Fruit fly (Drosophila melanogaster): ENCODE data around the gene CG44325.

The CG44325 gene

dm6 chrX:9086702-9087179 is 8.4 kb upstream of the CG44325 start, which contains the start of gene CG32706:
TSS of gene CG32706 (plus strand) at chrX:9087129.
- TF ChIP-seq Bgb (GFP tag; IDR thresholded peaks at IDR 0.05; ENCODE audit: partially characterized antibody), result peak; percentile 54; the same call in 1 of the 2 replicates
- TF ChIP-seq bbx (GFP tag; IDR thresholded peaks at IDR 0.05; ENCODE audit: partially characterized antibody), result peak; percentile 52; the same call in 1 of the 2 replicates
- peak; percentile 32; the same call in 1 of the 2 replicates for TF ChIP-seq inv (GFP tag; IDR thresholded peaks at IDR 0.05; ENCODE audit: partially characterized antibody)
- TF ChIP-seq E2f2 (GFP tag; IDR thresholded peaks at IDR 0.05), result peak; percentile 78
- TF ChIP-seq Scr (GFP tag; IDR thresholded peaks at IDR 0.05; ENCODE audit: partially characterized antibody), result peak; percentile 58
- peak; percentile 72 for TF ChIP-seq HLH4C (GFP tag; IDR thresholded peaks at IDR 0.05; ENCODE audit: partially characterized antibody)
- 0 out of 3 replicates have a peak, but pooled peaks have one; percentile 9 for TF ChIP-seq row (GFP tag; IDR thresholded peaks at IDR 0.05)
- TF ChIP-seq CG13287 (GFP tag; IDR thresholded peaks at IDR 0.05; ENCODE audit: partially characterized antibody), result peak; percentile 53
- TF ChIP-seq amos (GFP tag; IDR thresholded peaks at IDR 0.05; ENCODE audit: partially characterized antibody), result peak; percentile 38; the same call in 1 of the 2 replicates
- peak; percentile 54; the same call in 2 of the 3 replicates for TF ChIP-seq Opbp (GFP tag; IDR thresholded peaks at IDR 0.05; ENCODE audit: partially characterized antibody)
- TF ChIP-seq vnd (GFP tag; IDR thresholded peaks at IDR 0.05; ENCODE audit: partially characterized antibody), result peak; percentile 51; the same call in 1 of the 3 replicates
- peak; percentile 41; the same call in 1 of the 3 replicates for TF ChIP-seq CG14860 (GFP tag; IDR thresholded peaks at IDR 0.05; ENCODE audit: partially characterized antibody)
- peak; percentile 68; the same call in 2 of the 3 replicates for TF ChIP-seq CG6791 (GFP tag; IDR thresholded peaks at IDR 0.05; ENCODE audit: partially characterized antibody)
- TF ChIP-seq Dll (GFP tag; IDR thresholded peaks at IDR 0.05; ENCODE audit: partially characterized antibody), result peak; percentile 60; the same call in 2 of the 4 replicates
- peak; percentile 30; the same call in 1 of the 3 replicates for TF ChIP-seq knrl (GFP tag; IDR thresholded peaks at IDR 0.05; ENCODE audit: partially characterized antibody)
- TF ChIP-seq Sry-δ (GFP tag; optimal IDR thresholded peaks at IDR 0.05), result peak; percentile 23
- 0 out of 3 replicates have a peak, but pooled peaks have one; percentile 43 for TF ChIP-seq CG7963 (GFP tag; IDR thresholded peaks at IDR 0.05; ENCODE audit: partially characterized antibody)
- TF ChIP-seq tna (GFP tag; IDR thresholded peaks at IDR 0.05; ENCODE audit: partially characterized antibody), result peak; percentile 19; the same call in 1 of the 2 replicates
- peak; percentile 57; the same call in 2 of the 3 replicates for TF ChIP-seq hb (GFP tag; IDR thresholded peaks at IDR 0.05; ENCODE audit: partially characterized antibody)
- TF ChIP-seq nerfin-2 (GFP tag; IDR thresholded peaks at IDR 0.05; ENCODE audit: partially characterized antibody), result peak; percentile 44; the same call in 1 of the 2 replicates
- TF ChIP-seq CG16813 (GFP tag; IDR thresholded peaks at IDR 0.05; ENCODE audit: partially characterized antibody), result peak; percentile 61
- peak; percentile 45; the same call in 1 of the 2 replicates for TF ChIP-seq unc-4 (GFP tag; IDR thresholded peaks at IDR 0.05; ENCODE audit: partially characterized antibody)
- peak; percentile 68 for TF ChIP-seq Dref (GFP tag; IDR thresholded peaks at IDR 0.05)

- no peak for TF ChIP-seq CG10654 (GFP tag; optimal IDR thresholded peaks at IDR 0.05)
- no peak for TF ChIP-seq danr (GFP tag; IDR thresholded peaks at IDR 0.05)
- peak; percentile 70 for TF ChIP-seq Scr (GFP tag; IDR thresholded peaks at IDR 0.05; ENCODE audit: partially characterized antibody)
- TF ChIP-seq CG11093 (GFP tag; IDR thresholded peaks at IDR 0.05), result no peak
- TF ChIP-seq CG5245 (GFP tag; optimal IDR thresholded peaks at IDR 0.05), result no peak
- TF ChIP-seq CG17328 (GFP tag; IDR thresholded peaks at IDR 0.05), result no peak
- TF ChIP-seq Dref (GFP tag; IDR thresholded peaks at IDR 0.05), result peak; percentile 85
- no peak for TF ChIP-seq eve (GFP tag; optimal IDR thresholded peaks at IDR 0.05)
- TF ChIP-seq maf-S (GFP tag; optimal IDR thresholded peaks at IDR 0.05), result no peak
- no peak for TF ChIP-seq luna (GFP tag; optimal IDR thresholded peaks at IDR 0.05)
- no peak for TF ChIP-seq CG3847 (GFP tag; IDR thresholded peaks at IDR 0.05)
- no peak for TF ChIP-seq CG11456 (GFP tag; IDR thresholded peaks at IDR 0.05)
- no peak for TF ChIP-seq p53 (GFP tag; optimal IDR thresholded peaks at IDR 0.05)
- no peak for TF ChIP-seq CG6765 (GFP tag; optimal IDR thresholded peaks at IDR 0.05)
- no peak for TF ChIP-seq lov (optimal IDR thresholded peaks at IDR 0.05)
- TF ChIP-seq lov (GFP tag; IDR thresholded peaks at IDR 0.05), result no peak
- TF ChIP-seq CG6854 (GFP tag; optimal IDR thresholded peaks at IDR 0.05), result no peak
- no peak for TF ChIP-seq CG14965 (GFP tag; optimal IDR thresholded peaks at IDR 0.05; ENCODE audit: borderline replicate concordance)
- peak; percentile 75 for TF ChIP-seq Dll (GFP tag; IDR thresholded peaks at IDR 0.05; ENCODE audit: partially characterized antibody)
- no peak for TF ChIP-seq dmrt99B (tag; optimal IDR thresholded peaks at IDR 0.05)
- peak; percentile 76 for TF ChIP-seq amos (GFP tag; IDR thresholded peaks at IDR 0.05; ENCODE audit: partially characterized antibody)
- peak; percentile 32; the same call in 1 of the 2 replicates for TF ChIP-seq CG2129 (GFP tag; IDR thresholded peaks at IDR 0.05; ENCODE audit: partially characterized antibody)
- no peak for TF ChIP-seq fd64A (GFP tag; optimal IDR thresholded peaks at IDR 0.05)
- no peak for TF ChIP-seq CG3838 (GFP tag; optimal IDR thresholded peaks at IDR 0.05)
- no peak for TF ChIP-seq HmgZ (tag; optimal IDR thresholded peaks at IDR 0.05)
- TF ChIP-seq nau (GFP tag; optimal IDR thresholded peaks at IDR 0.05), result no peak
- no peak for TF ChIP-seq seq (GFP tag; IDR thresholded peaks at IDR 0.05)
Measured at dm6 chrX:9085726-9086125, 7.4 kb upstream of the CG44325 start, which contains the start of gene CG32708. TSS of gene CG32708 (plus strand) at chrX:9085932.

Data from whole organism, embryonic.